Worm (Caenorhabditis elegans): Measurements from ENCODE around the gene F13E9.9.

Gene F13E9.9

DNA sequence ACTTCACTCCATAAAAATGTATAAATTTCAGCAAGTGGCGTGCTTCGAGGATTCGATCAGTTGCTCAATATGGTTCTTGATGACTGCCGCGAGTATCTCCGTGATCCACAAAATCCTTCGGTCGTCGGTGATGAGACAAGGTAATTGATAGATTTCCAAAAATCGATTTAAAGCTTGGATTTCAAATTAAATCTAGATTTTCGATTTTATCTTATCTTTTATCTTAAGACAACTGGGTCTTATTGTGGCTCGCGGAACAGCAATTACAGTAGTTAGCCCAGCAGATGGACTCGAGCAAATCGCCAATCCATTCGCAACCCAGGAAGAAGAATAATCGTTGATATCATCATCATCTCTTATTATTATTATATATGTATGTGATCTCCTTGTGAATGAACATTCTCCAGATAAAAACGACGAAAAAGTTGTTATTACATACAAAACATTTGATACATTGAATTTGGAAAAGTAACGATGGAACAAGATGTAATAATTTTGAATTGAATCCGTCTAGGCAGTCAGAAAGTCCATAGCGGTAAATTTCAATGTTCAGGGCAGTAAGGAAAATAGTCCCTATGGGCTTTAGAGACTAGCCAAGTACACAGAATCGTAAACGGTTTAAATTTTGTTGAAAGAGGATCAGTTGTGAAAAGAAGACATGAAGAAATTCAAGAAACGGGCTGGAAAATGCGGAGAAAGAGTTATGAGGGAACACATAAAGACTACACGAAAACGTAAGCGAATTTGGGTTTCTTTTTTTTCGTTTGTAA is 35.0 kb upstream of the F13E9.9 start:
- TF ChIP-seq tlp-1 (tag; optimal IDR thresholded peaks at IDR 0.05) (no peak), unc-86 (tag; optimal IDR thresholded peaks at IDR 0.05) (no peak), vab-15 (tag; optimal IDR thresholded peaks at IDR 0.05) (no peak), irx-1 (tag; optimal IDR thresholded peaks at IDR 0.05) (peak; percentile 22), lsy-2 (tag; optimal IDR thresholded peaks at IDR 0.05) (peak in 1 of 2 experiments; percentile 15), xbp-1 (tag; optimal IDR thresholded peaks at IDR 0.05) (no peak), rnt-1 (tag; optimal IDR thresholded peaks at IDR 0.05) (peak; percentile 8), nhr-71 (tag; optimal IDR thresholded peaks at IDR 0.05) (peak; percentile 57), nhr-20 (tag; optimal IDR thresholded peaks at IDR 0.05) (no peak), ceh-82 (tag; optimal IDR thresholded peaks at IDR 0.05) (no peak), lin-15B (tag; optimal IDR thresholded peaks at IDR 0.05) (no peak), sox-4 (tag; optimal IDR thresholded peaks at IDR 0.05) (no peak), sup-37 (GFP tag; optimal IDR thresholded peaks at IDR 0.05) (no peak), elt-2 (tag; optimal IDR thresholded peaks at IDR 0.05) (peak; percentile 31), lin-39 (tag; optimal IDR thresholded peaks at IDR 0.05) (no peak), unc-62 (GFP tag; optimal IDR thresholded peaks at IDR 0.05) (no peak), ceh-88 (GFP tag; IDR thresholded peaks at IDR 0.05) (peak; percentile 44; the same call in 1 of the 2 replicates), zip-4 (GFP tag; optimal IDR thresholded peaks at IDR 0.05) (peak; percentile 16), dsc-1 (tag; optimal IDR thresholded peaks at IDR 0.05) (no peak), blmp-1 (tag; optimal IDR thresholded peaks at IDR 0.05) (no peak), unc-30 (tag; optimal IDR thresholded peaks at IDR 0.05) (no peak), sptf-1 (tag; optimal IDR thresholded peaks at IDR 0.05) (no peak), efl-1 (optimal IDR thresholded peaks at IDR 0.05) (no peak), efl-1 (GFP tag; optimal IDR thresholded peaks at IDR 0.05 in 1 of 2) (peak in 1 of 2 experiments; percentile 80), isw-1 (GFP tag; IDR thresholded peaks at IDR 0.05) (no peak), nhr-47 (tag; optimal IDR thresholded peaks at IDR 0.05) (peak; percentile 34), fkh-4 (tag; optimal IDR thresholded peaks at IDR 0.05; ENCODE audit: borderline replicate concordance) (no peak), swsn-7 (tag; optimal IDR thresholded peaks at IDR 0.05) (peak; percentile 1), ama-1 (optimal IDR thresholded peaks at IDR 0.05) (peak; percentile 84), nhr-85 (tag) (peak; percentile 57), lin-14 (GFP tag; optimal IDR thresholded peaks at IDR 0.05) (peak; percentile 14), nhr-19 (GFP tag; conservative IDR thresholded peaks at IDR 0.05) (peak; percentile 21; the same call in 1 of the 2 replicates), pqm-1 (tag; optimal IDR thresholded peaks at IDR 0.05) (no peak), pax-3 (tag; optimal IDR thresholded peaks at IDR 0.05) (no peak), nhr-90 (tag; optimal IDR thresholded peaks at IDR 0.05; ENCODE audit: poor library complexity) (peak; percentile 39), nhr-28 (tag; optimal IDR thresholded peaks at IDR 0.05) (no peak)

DNA sequence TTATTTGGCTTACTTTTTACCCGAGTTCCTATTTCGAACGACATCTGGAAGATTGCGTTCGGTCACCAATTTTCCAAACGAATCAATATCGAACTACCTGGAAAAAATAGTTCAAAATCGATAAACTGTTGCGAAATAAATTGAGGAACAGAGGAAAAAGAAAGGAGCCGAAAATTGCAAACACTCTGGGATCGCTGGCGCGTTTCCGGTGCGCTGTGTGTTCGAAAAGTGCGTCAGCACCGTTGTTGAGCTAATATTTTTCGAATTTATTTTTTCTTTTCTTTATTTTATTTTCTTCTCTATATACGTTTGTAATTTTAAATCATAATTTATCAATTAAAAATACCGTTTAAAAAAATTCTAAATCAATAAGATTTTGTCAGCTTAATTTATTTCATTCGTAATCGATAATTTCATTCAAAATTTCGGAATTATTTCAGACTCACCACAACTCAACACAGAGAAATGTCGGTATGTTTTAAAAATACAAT is 34.1 kb upstream of the F13E9.9 start, which contains the start of the genes dnc-1 and lsm-7:
Gene dnc-1, minus strand, starts transcription at position 142 of the 491 bp plus-strand sequence.
Gene lsm-7, plus strand, starts transcription at position 441 of the 491 bp plus-strand sequence.
- TF ChIP-seq efl-1 (optimal IDR thresholded peaks at IDR 0.05) (peak; percentile 64 to 77), efl-1 (GFP tag; optimal IDR thresholded peaks at IDR 0.05 in 1 of 2) (peak; percentile 77 to 96), ceh-63 (GFP tag; optimal IDR thresholded peaks at IDR 0.05) (no peak), C34B4.2 (tag; optimal IDR thresholded peaks at IDR 0.05) (no peak), irx-1 (tag; optimal IDR thresholded peaks at IDR 0.05) (no peak), ceh-90 (tag; optimal IDR thresholded peaks at IDR 0.05) (no peak), grh-1 (GFP tag; IDR thresholded peaks at IDR 0.05) (no peak), lsy-2 (tag; optimal IDR thresholded peaks at IDR 0.05) (peak; percentile 77 to 87), unc-30 (tag; optimal IDR thresholded peaks at IDR 0.05) (no peak), swsn-7 (tag; optimal IDR thresholded peaks at IDR 0.05) (peak; percentile 72), mef-2 (tag; optimal IDR thresholded peaks at IDR 0.05) (no peak), nhr-76 (tag; optimal IDR thresholded peaks at IDR 0.05) (no peak), lin-15B (tag; optimal IDR thresholded peaks at IDR 0.05) (peak; percentile 49), sox-4 (tag; optimal IDR thresholded peaks at IDR 0.05) (no peak), alr-1 (tag; optimal IDR thresholded peaks at IDR 0.05; ENCODE audit: borderline replicate concordance) (no peak), nhr-47 (tag; optimal IDR thresholded peaks at IDR 0.05) (peak; percentile 72), vab-15 (tag; optimal IDR thresholded peaks at IDR 0.05) (no peak), Y116A8C.19 (tag; optimal IDR thresholded peaks at IDR 0.05; ENCODE audit: borderline replicate concordance) (no peak), unc-98 (GFP tag; IDR thresholded peaks at IDR 0.05) (no peak), fkh-10 (GFP tag; optimal IDR thresholded peaks at IDR 0.05) (peak; percentile 46), nhr-237 (tag; optimal IDR thresholded peaks at IDR 0.05) (no peak), sptf-1 (tag; optimal IDR thresholded peaks at IDR 0.05) (no peak), nhr-85 (tag) (peak; percentile 82), ztf-4 (tag; optimal IDR thresholded peaks at IDR 0.05) (no peak), egl-13 (tag; optimal IDR thresholded peaks at IDR 0.05) (peak; percentile 50), unc-86 (tag; optimal IDR thresholded peaks at IDR 0.05) (peak; percentile 52), lin-13 (GFP tag; optimal IDR thresholded peaks at IDR 0.05) (peak; percentile 68), unc-62 (GFP tag; optimal IDR thresholded peaks at IDR 0.05) (no peak)

Data from whole organism, L1 larva.